Fruit fly (Drosophila melanogaster) whole organism, embryonic: ENCODE measurements around the gene dsf.
A peak's percentile ranks its signal among the peaks of the same experiment; 100 is the strongest.

Experiments used
- Atf3 ChIP-seq: fragments of 200-800 bp; sonication (Bioruptor generic); optimal IDR thresholded peaks from 3 replicates; lab custom pipeline; 2016; ENCODE audit warnings: missing biosample characterization, missing genetic modification characterization
- BEAF-32 ChIP-seq: fragments of 200-800 bp; sonication (Bioruptor generic); optimal IDR thresholded peaks from 3 replicates; lab custom pipeline; 2017; ENCODE audit warnings: missing biosample characterization, missing genetic modification characterization, mild to moderate bottlenecking, moderate library complexity, missing genetic modification reagents
- CG10147 ChIP-seq: fragments of 200-800 bp; sonication (Bioruptor generic); optimal IDR thresholded peaks from 2 replicates; lab custom pipeline; 2019; ENCODE audit warnings: missing biosample characterization, mild to moderate bottlenecking, missing genetic modification characterization, moderate library complexity
- CG11504 ChIP-seq: fragments of 200-800 bp; sonication (Bioruptor generic); optimal IDR thresholded peaks from 3 replicates; lab custom pipeline; 2019; ENCODE audit warnings: missing biosample characterization, mild to moderate bottlenecking, missing genetic modification characterization, moderate library complexity
- CG13296 ChIP-seq: fragments of 200-800 bp; sonication (Bioruptor generic); optimal IDR thresholded peaks from 3 replicates; lab custom pipeline; 2018; ENCODE audit warnings: missing biosample characterization, mild to moderate bottlenecking, missing genetic modification characterization
- CG15514 ChIP-seq: fragments of 200-800 bp; sonication (Bioruptor generic); optimal IDR thresholded peaks from 3 replicates; lab custom pipeline; 2017; ENCODE audit warnings: missing biosample characterization, missing genetic modification characterization, mild to moderate bottlenecking, moderate library complexity, missing genetic modification reagents
- CG16863 ChIP-seq: fragments of 200-800 bp; sonication (Bioruptor generic); optimal IDR thresholded peaks from 3 replicates; lab custom pipeline; 2016; ENCODE audit warnings: missing biosample characterization, missing genetic modification characterization
- CG17829 ChIP-seq: fragments of 200-800 bp; optimal IDR thresholded peaks from 2 replicates; lab custom pipeline; 2019; ENCODE audit warnings: missing biosample characterization, mild to moderate bottlenecking, missing genetic modification characterization, moderate library complexity
- CG18011 ChIP-seq: fragments of 200-800 bp; sonication (Bioruptor generic); optimal IDR thresholded peaks from 2 replicates; lab custom pipeline; 2017; ENCODE audit warnings: missing biosample characterization, missing genetic modification characterization, mild to moderate bottlenecking, moderate library complexity, missing genotype
- CG2712 ChIP-seq: fragments of 200-800 bp; optimal IDR thresholded peaks from 3 replicates; lab custom pipeline; 2019; ENCODE audit warnings: missing biosample characterization, mild to moderate bottlenecking, missing genetic modification characterization, moderate library complexity
- CG30020 ChIP-seq: fragments of 200-800 bp; optimal IDR thresholded peaks from 2 replicates; lab custom pipeline; 2019; ENCODE audit warnings: missing biosample characterization, mild to moderate bottlenecking, missing genetic modification characterization, moderate library complexity
- CG3281 ChIP-seq: fragments of 200-800 bp; sonication (Bioruptor generic); optimal IDR thresholded peaks from 3 replicates; lab custom pipeline; 2017; ENCODE audit warnings: missing biosample characterization, mild to moderate bottlenecking, missing genetic modification characterization
- CG3407 ChIP-seq: fragments of 200-800 bp; sonication (Bioruptor generic); optimal IDR thresholded peaks from 2 replicates; lab custom pipeline; 2018; ENCODE audit warnings: missing biosample characterization, mild to moderate bottlenecking, missing genetic modification characterization
- CG6654 ChIP-seq: fragments of 200-800 bp; sonication (Bioruptor generic); optimal IDR thresholded peaks from 2 replicates; lab custom pipeline; 2017; ENCODE audit warnings: missing biosample characterization, mild to moderate bottlenecking, missing genetic modification characterization
- CG6765 ChIP-seq: fragments of 200-800 bp; sonication (Bioruptor generic); optimal IDR thresholded peaks from 3 replicates; lab custom pipeline; 2017; ENCODE audit warnings: missing biosample characterization, mild to moderate bottlenecking, missing genetic modification characterization
- CG7271 ChIP-seq: fragments of 200-800 bp; sonication (Bioruptor generic); optimal IDR thresholded peaks from 2 replicates; lab custom pipeline; 2018; ENCODE audit warnings: missing biosample characterization, mild to moderate bottlenecking, missing genetic modification characterization, moderate library complexity
- CG9876 ChIP-seq: fragments of 200-800 bp; sonication (Bioruptor generic); optimal IDR thresholded peaks from 2 replicates; lab custom pipeline; 2016; ENCODE audit warnings: missing biosample characterization, missing genetic modification characterization
- CoRest ChIP-seq: fragments of 200-800 bp; sonication (Bioruptor generic); optimal IDR thresholded peaks from 3 replicates; lab custom pipeline; 2018; ENCODE audit warnings: missing biosample characterization, mild to moderate bottlenecking, missing genetic modification characterization, moderate library complexity
- Dip3 ChIP-seq: fragments of 200-800 bp; sonication (Bioruptor generic); optimal IDR thresholded peaks from 3 replicates; lab custom pipeline; 2016; ENCODE audit warnings: missing biosample characterization, missing genetic modification characterization
- Ets65A ChIP-seq: fragments of 200-800 bp; sonication (Bioruptor generic); peaks from one replicate; lab custom pipeline; 2016; ENCODE audit warnings: missing biosample characterization, missing genetic modification characterization
- GATAe ChIP-seq: fragments of 200-800 bp; sonication (Bioruptor generic); conservative IDR thresholded peaks from 2 replicates; pipeline ENCODE4 v1.3.6; 2022; ENCODE audit warnings: missing biosample characterization, missing genetic modification characterization
- Hey ChIP-seq: fragments of 200-800 bp; sonication (Bioruptor generic); optimal IDR thresholded peaks from 3 replicates; lab custom pipeline; 2018; ENCODE audit warnings: missing biosample characterization, mild to moderate bottlenecking, missing genetic modification characterization
- HmgZ ChIP-seq: fragments of 200-800 bp; sonication (Bioruptor generic); optimal IDR thresholded peaks from 2 replicates; lab custom pipeline; 2018; ENCODE audit warnings: missing biosample characterization, mild to moderate bottlenecking, missing genetic modification characterization
- NC2β ChIP-seq: fragments of 200-800 bp; sonication (Bioruptor generic); optimal IDR thresholded peaks from 2 replicates; lab custom pipeline; 2016; ENCODE audit warnings: missing biosample characterization, missing genetic modification characterization
- NFAT ChIP-seq: fragments of 200-800 bp; sonication (Bioruptor generic); IDR thresholded peaks from 2 replicates; pipeline ENCODE4 v1.3.6; 2022; ENCODE audit warnings: missing biosample characterization, missing genetic modification characterization
- Nf-YC ChIP-seq: fragments of 200-800 bp; optimal IDR thresholded peaks from 3 replicates; lab custom pipeline; 2019; ENCODE audit warnings: missing biosample characterization, mild to moderate bottlenecking, missing genetic modification characterization, moderate library complexity
- PHDP ChIP-seq: fragments of 200-800 bp; sonication (Bioruptor generic); optimal IDR thresholded peaks from 3 replicates; lab custom pipeline; 2018; ENCODE audit warnings: missing biosample characterization, mild to moderate bottlenecking, missing genetic modification characterization, moderate library complexity
- Rfx ChIP-seq: fragments of 200-800 bp; sonication (Bioruptor generic); IDR thresholded peaks from 2 replicates; pipeline ENCODE4 v1.3.6; 2022; ENCODE audit warnings: missing biosample characterization, missing genetic modification characterization
- Scr ChIP-seq: fragments of 200-800 bp; sonication (Bioruptor generic); IDR thresholded peaks from 2 replicates; pipeline ENCODE4 v1.3.6; 2022; ENCODE audit warnings: missing biosample characterization, missing genetic modification characterization; ENCODE audit not compliant: partially characterized antibody
- Six4 ChIP-seq: fragments of 200-800 bp; sonication (Bioruptor generic); optimal IDR thresholded peaks from 2 replicates; lab custom pipeline; 2016; ENCODE audit warnings: missing biosample characterization, missing genetic modification characterization
- Sry-δ ChIP-seq: fragments of 200-800 bp; sonication (Bioruptor generic); optimal IDR thresholded peaks from 2 replicates; lab custom pipeline; 2016; ENCODE audit warnings: missing biosample characterization, missing genetic modification characterization
- Trl ChIP-seq, 3 experiments: fragments of >200 bp in 2 of 3; fragments of 200-800 bp in 1 of 3; sonication (Bioruptor generic) in 1 of 3; optimal IDR thresholded peaks; 2 replicates in 1 of 3; 3 replicates in 2 of 3; lab custom pipeline; 2016 to 2017; ENCODE audit warnings: missing biosample characterization in 1 of 3, missing genetic modification characterization in 1 of 3
- Vsx1 ChIP-seq: fragments of 200-800 bp; sonication (Bioruptor generic); optimal IDR thresholded peaks from 2 replicates; lab custom pipeline; 2017; ENCODE audit warnings: missing biosample characterization, mild to moderate bottlenecking, missing genetic modification characterization, missing genetic modification reagents
- abd-A ChIP-seq: fragments of 200-800 bp; sonication (Bioruptor generic); optimal IDR thresholded peaks from 3 replicates; lab custom pipeline; 2019; ENCODE audit warnings: missing biosample characterization, mild to moderate bottlenecking, missing genetic modification characterization, moderate library complexity
- ato ChIP-seq: fragments of 200-800 bp; sonication (Bioruptor generic); IDR thresholded peaks from 2 replicates; pipeline ENCODE4 v1.3.6; 2022; ENCODE audit warnings: missing biosample characterization, missing genetic modification characterization; ENCODE audit not compliant: partially characterized antibody
- cad ChIP-seq: fragments of >200 bp; optimal IDR thresholded peaks from 2 replicates; lab custom pipeline; 2017; ENCODE audit warnings: missing biosample characterization, missing genetic modification characterization
- dati ChIP-seq: fragments of 200-800 bp; sonication (Bioruptor generic); IDR thresholded peaks from 2 replicates; pipeline ENCODE4 v1.3.6; 2022; ENCODE audit warnings: missing biosample characterization, missing genetic modification characterization
- grn ChIP-seq: fragments of 200-800 bp; sonication (Bioruptor generic); optimal IDR thresholded peaks from 3 replicates; lab custom pipeline; 2017; ENCODE audit warnings: missing biosample characterization, missing genetic modification characterization
- her ChIP-seq: fragments of 200-800 bp; sonication (Bioruptor generic); optimal IDR thresholded peaks from 2 replicates; lab custom pipeline; 2016; ENCODE audit warnings: missing biosample characterization, missing genetic modification characterization
- knrl ChIP-seq: fragments of 200-800 bp; sonication (Bioruptor generic); IDR thresholded peaks from 3 replicates; pipeline ENCODE4 v1.3.6; 2022; ENCODE audit warnings: missing biosample characterization, missing genetic modification characterization; ENCODE audit not compliant: partially characterized antibody
- org-1 ChIP-seq: fragments of 200-800 bp; sonication (Bioruptor generic); optimal IDR thresholded peaks from 2 replicates; lab custom pipeline; 2017; ENCODE audit warnings: missing biosample characterization, missing genetic modification characterization
- pros ChIP-seq: fragments of 200-800 bp; sonication (Bioruptor generic); optimal IDR thresholded peaks from 3 replicates; lab custom pipeline; 2019; ENCODE audit warnings: missing biosample characterization, mild to moderate bottlenecking, missing genetic modification characterization, moderate library complexity
- sr ChIP-seq: fragments of 200-800 bp; sonication (Bioruptor generic); IDR thresholded peaks from 3 replicates; pipeline ENCODE4 v1.3.6; 2022; ENCODE audit warnings: missing biosample characterization, missing genetic modification characterization
- tna ChIP-seq: fragments of 200-800 bp; sonication (Bioruptor generic); IDR thresholded peaks from 2 replicates; pipeline ENCODE4 v1.3.6; 2022; ENCODE audit warnings: missing biosample characterization, missing genetic modification characterization; ENCODE audit not compliant: partially characterized antibody
- wdn ChIP-seq: fragments of 200-800 bp; sonication (Bioruptor generic); IDR thresholded peaks from 2 replicates; pipeline ENCODE4 v1.3.6; 2022; ENCODE audit warnings: missing biosample characterization, missing genetic modification characterization

Gene dsf

DNA sequence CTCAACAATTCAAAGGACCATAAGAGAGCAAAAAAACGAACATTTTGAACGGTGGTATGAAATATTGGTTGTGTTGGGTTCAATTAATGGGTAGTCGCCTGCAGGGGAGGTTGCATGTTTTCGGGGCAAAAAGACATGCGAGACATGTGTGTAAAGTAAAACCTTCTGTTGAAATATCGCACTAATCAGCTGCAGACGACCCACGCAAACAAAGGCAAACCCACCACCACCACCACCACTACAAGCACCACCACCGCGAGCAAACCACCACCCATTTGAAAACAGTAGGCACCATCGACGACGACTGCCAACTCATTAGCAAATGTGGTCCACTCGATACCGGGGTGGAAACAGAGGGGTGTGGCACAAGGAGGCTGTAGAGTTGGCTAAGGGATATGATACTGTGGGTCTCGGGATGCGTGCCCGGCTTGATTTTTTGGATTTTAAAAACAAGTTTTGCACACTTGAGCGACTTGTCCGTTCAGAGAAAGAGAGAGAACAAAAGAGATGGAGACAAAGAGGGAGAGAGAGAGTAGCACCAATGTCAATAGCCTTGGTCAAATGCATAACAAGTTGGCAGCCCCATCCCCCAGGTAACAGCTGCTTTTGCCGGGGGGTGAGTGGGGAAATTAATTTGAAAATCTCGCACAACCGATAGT, 51.5 kb downstream of the dsf start (continued):
- no peak for TF ChIP-seq CoRest (tag; lab: Kevin White, UChicago)
- peak; percentile 2 for TF ChIP-seq CG11504 (tag; lab: Kevin White, UChicago)
- no peak for TF ChIP-seq CG30020 (tag; lab: Kevin White, UChicago)
- no peak for TF ChIP-seq NFAT (GFP tag; lab: Robert Waterston, UW)
- TF ChIP-seq NC2β (GFP tag; lab: Kevin White, UChicago): peak; percentile 1
- peak; percentile 58 for TF ChIP-seq CG6765 (GFP tag; lab: Kevin White, UChicago)
- no peak for TF ChIP-seq ato (GFP tag; lab: Robert Waterston, UW)
- TF ChIP-seq Six4: no peak
- no peak for TF ChIP-seq cad (GFP tag; lab: Kevin White, UChicago)
- peak; percentile 56 for TF ChIP-seq Nf-YC (tag; lab: Kevin White, UChicago)
- TF ChIP-seq Ets65A (GFP tag; lab: Kevin White, UChicago): peak; percentile 38
- peak; percentile 36 for TF ChIP-seq CG18011 (GFP tag; lab: Kevin White, UChicago)
- TF ChIP-seq Sry-δ: peak; percentile 22
- peak; percentile 33 for TF ChIP-seq CG10147 (GFP tag; lab: Kevin White, UChicago)
- TF ChIP-seq sr (GFP tag; lab: Robert Waterston, UW): no peak
- TF ChIP-seq Scr (GFP tag; lab: Robert Waterston, UW): no peak
- TF ChIP-seq CG3281: peak; percentile 20
- peak; percentile 97 for TF ChIP-seq pros (GFP tag; lab: Kevin White, UChicago)

DNA sequence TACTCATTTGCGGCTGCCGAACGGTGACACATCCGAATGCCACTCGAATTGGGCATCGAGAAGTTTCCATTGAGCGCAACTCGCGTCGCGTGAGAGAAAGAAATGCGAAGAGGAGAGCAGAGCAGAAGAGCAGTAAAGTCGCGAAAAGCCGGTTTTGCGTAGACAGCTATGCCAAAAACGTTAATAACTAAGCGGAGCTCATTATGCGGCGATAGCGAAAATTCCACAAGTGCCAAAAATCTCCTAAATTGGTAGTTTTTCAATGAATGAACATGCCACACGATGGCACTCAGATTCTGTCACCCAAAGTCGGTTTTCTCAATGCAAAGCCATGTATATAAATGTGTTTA, 52.0 kb downstream of the dsf start:
- no peak for TF ChIP-seq wdn (GFP tag; lab: Robert Waterston, UW)
- peak; percentile 27 to 80 for TF ChIP-seq Trl (optimal IDR thresholded peaks at IDR 0.05; lab: Kevin White, UChicago)
- no peak for TF ChIP-seq Trl (GFP tag; optimal IDR thresholded peaks at IDR 0.05; lab: Kevin White, UChicago)

DNA sequence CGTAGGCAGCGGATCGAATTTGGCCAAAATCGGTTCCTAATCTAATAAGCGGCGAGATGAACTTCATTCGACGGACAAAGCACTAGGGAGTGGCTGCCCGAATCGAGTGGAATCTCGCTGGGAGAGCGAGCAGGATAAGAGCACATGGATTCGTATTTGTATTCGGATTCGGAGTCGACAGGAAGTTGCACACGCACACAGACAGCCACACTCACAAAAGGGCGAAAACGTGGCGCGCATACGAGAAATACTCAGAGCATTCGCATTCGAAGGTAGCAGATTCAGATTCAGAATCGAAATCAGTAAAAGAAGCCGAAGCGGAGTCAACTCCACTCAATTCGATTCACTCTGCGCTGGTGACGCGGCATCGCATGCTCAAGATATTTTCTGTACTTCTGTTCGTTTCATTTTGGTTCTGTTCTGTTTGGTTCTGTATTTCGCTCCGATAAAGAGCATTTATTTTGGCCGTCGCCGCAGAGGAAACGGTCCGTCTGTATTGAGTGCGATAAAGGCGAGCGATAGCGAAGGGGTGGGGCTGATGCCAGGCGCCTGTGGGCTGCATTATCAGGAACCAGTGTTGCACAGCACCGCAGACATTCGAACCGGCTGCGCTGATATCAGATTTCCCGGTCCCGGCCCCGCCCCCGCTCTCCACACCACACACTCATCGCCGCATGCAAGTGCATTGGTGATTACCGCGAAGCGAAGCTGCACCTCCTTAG, 52.8 kb downstream of the dsf start:
- TF ChIP-seq Atf3 (no peak), BEAF-32 (GFP tag; lab: Kevin White, UChicago) (no peak), CG9876 (GFP tag; lab: Kevin White, UChicago) (no peak), CG2712 (tag; lab: Kevin White, UChicago) (no peak), CoRest (tag; lab: Kevin White, UChicago) (no peak), Rfx (no peak), Vsx1 (GFP tag; lab: Kevin White, UChicago) (no peak), CG3407 (GFP tag; lab: Kevin White, UChicago) (no peak), CG13296 (GFP tag; lab: Kevin White, UChicago) (no peak), tna (GFP tag; lab: Robert Waterston, UW) (no peak), dati (GFP tag; lab: Robert Waterston, UW) (no peak), knrl (GFP tag; lab: Robert Waterston, UW) (no peak), CG6654 (GFP tag; lab: Kevin White, UChicago) (no peak), Hey (tag; lab: Kevin White, UChicago) (peak; percentile 2), org-1 (GFP tag; lab: Kevin White, UChicago) (no peak), GATAe (GFP tag; lab: Robert Waterston, UW) (no peak), CG3281 (no peak), CG15514 (GFP tag; lab: Kevin White, UChicago) (peak; percentile 11), NFAT (GFP tag; lab: Robert Waterston, UW) (no peak), CG17829 (no peak), her (GFP tag; lab: Kevin White, UChicago) (no peak), abd-A (no peak), CG7271 (tag; lab: Kevin White, UChicago) (no peak), HmgZ (no peak), CG16863 (GFP tag; lab: Kevin White, UChicago) (no peak), Dip3 (no peak), grn (GFP tag; lab: Kevin White, UChicago) (peak; percentile 94), PHDP (tag; lab: Kevin White, UChicago) (no peak)
